Worm (Caenorhabditis elegans) whole organism, young adult: ENCODE data around the gene rpb-11.

ENCODE experiments used
- B0035.1 ChIP-seq: sonication (generic microtip); optimal IDR thresholded peaks from 2 replicates; lab custom pipeline; 2016; ENCODE audit warnings: missing genetic modification characterization, mild to moderate bottlenecking, missing compliant biosample characterization, missing genotype, missing genetic modification reagents
- F23B12.7 ChIP-seq: sonication (generic microtip); optimal IDR thresholded peaks from 2 replicates; lab custom pipeline; 2017; ENCODE audit warnings: missing genetic modification characterization, mild to moderate bottlenecking, missing compliant biosample characterization, antibody characterized with exemption, moderate library complexity; ENCODE audit not compliant: insufficient read depth
- F37B4.10 ChIP-seq: fragments of 200-800 bp; sonication (Bioruptor generic); IDR thresholded peaks from 2 replicates; pipeline ENCODE4 v1.3.6; 2022; ENCODE audit warnings: missing genetic modification characterization, missing compliant biosample characterization
- F49E8.2 ChIP-seq: sonication (generic microtip); optimal IDR thresholded peaks from 3 replicates; lab custom pipeline; 2017; ENCODE audit warnings: missing genetic modification characterization, mild to moderate bottlenecking, missing compliant biosample characterization, antibody characterized with exemption, moderate library complexity; ENCODE audit not compliant: insufficient read depth
- T26A5.8 ChIP-seq: sonication (generic microtip); optimal IDR thresholded peaks from 2 replicates; lab custom pipeline; 2016; ENCODE audit warnings: missing genetic modification characterization, missing compliant biosample characterization
- Y56A3A.18 ChIP-seq: fragments of 200-800 bp; sonication (Bioruptor generic); IDR thresholded peaks from 2 replicates; pipeline ENCODE4 v1.3.6; 2022; ENCODE audit warnings: missing genetic modification reagents, missing genetic modification characterization, missing compliant biosample characterization
- ceh-100 ChIP-seq: fragments of 200-800 bp; sonication (Bioruptor generic); IDR thresholded peaks from 2 replicates; pipeline ENCODE4 v1.3.6; 2022; ENCODE audit warnings: missing genetic modification reagents, missing genetic modification characterization, missing compliant biosample characterization
- dpl-1 ChIP-seq: fragments of 150-350 bp; optimal IDR thresholded peaks from 2 replicates; lab custom pipeline; 2014; ENCODE audit warnings: missing biosample characterization, missing genetic modification reagents, missing genetic modification characterization
- egl-18 ChIP-seq: fragments of 200-800 bp; sonication (Bioruptor generic); IDR thresholded peaks from 2 replicates; pipeline ENCODE4 v1.3.6; 2022; ENCODE audit warnings: missing genetic modification reagents, missing genetic modification characterization, missing compliant biosample characterization
- hlh-26 ChIP-seq: fragments of 200-800 bp; sonication (Bioruptor generic); conservative IDR thresholded peaks from 2 replicates; pipeline ENCODE4 v1.3.6; 2022; ENCODE audit warnings: missing genetic modification reagents, missing genetic modification characterization, missing compliant biosample characterization
- mcd-1 ChIP-seq: fragments of 200-800 bp; sonication (Bioruptor generic); IDR thresholded peaks from 2 replicates; pipeline ENCODE4 v1.3.6; 2022; ENCODE audit warnings: missing genetic modification reagents, missing genetic modification characterization, missing compliant biosample characterization
- mes-4 ChIP-seq: sonication (generic microtip); optimal IDR thresholded peaks from 2 replicates; lab custom pipeline; 2016; ENCODE audit warnings: missing genotype, missing genetic modification characterization, missing compliant biosample characterization
- nfya-1 ChIP-seq: sonication (generic microtip); optimal IDR thresholded peaks from 2 replicates; lab custom pipeline; 2017; ENCODE audit warnings: antibody characterized with exemption, missing compliant biosample characterization, missing genetic modification characterization, borderline replicate concordance; ENCODE audit not compliant: insufficient read depth
- tbp1 ChIP-seq: fragments of 200-800 bp; sonication (Bioruptor generic); optimal IDR thresholded peaks from 2 replicates; lab custom pipeline; 2018; ENCODE audit warnings: mild to moderate bottlenecking, missing genetic modification characterization, missing compliant biosample characterization

DNA sequence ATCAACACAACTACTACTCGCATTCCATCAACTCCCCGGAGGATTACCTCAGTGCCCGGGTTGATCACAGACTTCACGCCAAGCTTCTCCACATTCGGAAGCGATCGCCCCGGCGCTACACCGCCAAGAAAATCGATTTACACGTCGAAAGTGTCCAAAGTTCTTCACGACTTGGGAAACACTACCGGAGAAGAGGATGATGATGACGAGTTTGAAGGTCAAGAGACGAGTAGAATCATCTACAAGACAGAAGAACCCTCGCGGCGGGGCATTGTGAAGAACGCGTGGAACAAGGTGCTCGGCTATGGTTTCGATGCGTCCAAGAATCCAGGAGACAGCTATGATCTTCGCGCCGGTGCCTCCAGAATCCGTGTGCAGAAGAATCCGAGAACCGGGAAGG, 4.2 kb downstream of the rpb-11 start:
- TF ChIP-seq egl-18 = no peak
- TF ChIP-seq mes-4 = no peak
- no peak for TF ChIP-seq tbp1 (GFP tag; lab: Kevin White, UChicago)
- TF ChIP-seq Y56A3A.18 (GFP tag; lab: Robert Waterston, UW) = no peak
- no peak for TF ChIP-seq mcd-1
- TF ChIP-seq hlh-26 (GFP tag; lab: Robert Waterston, UW) = no peak
- no peak for TF ChIP-seq F49E8.2 (tag; lab: Kevin White, UChicago)
- no peak for TF ChIP-seq nfya-1 (tag; lab: Kevin White, UChicago)
- TF ChIP-seq F37B4.10 = no peak
- no peak for TF ChIP-seq T26A5.8 (tag; lab: Kevin White, UChicago)
- TF ChIP-seq F23B12.7 (tag; lab: Kevin White, UChicago) = no peak
- TF ChIP-seq dpl-1 (GFP tag; lab: Kevin White, UChicago) = no peak
- TF ChIP-seq B0035.1 (tag; lab: Kevin White, UChicago) = no peak
- TF ChIP-seq ceh-100 (GFP tag; lab: Robert Waterston, UW) = no peak
